Fruit fly (Drosophila melanogaster) whole organism, wandering third instar larva: Measurements from ENCODE around the gene Tango1.

Experiments used
- GATAd ChIP-seq: sonication (Bioruptor generic); optimal IDR thresholded peaks from 2 replicates; lab custom pipeline; 2016; ENCODE audit warnings: missing biosample characterization, missing genetic modification characterization
- HLH106 ChIP-seq: fragments of 200-800 bp; optimal IDR thresholded peaks from 3 replicates; lab custom pipeline; 2019; ENCODE audit warnings: missing biosample characterization, mild to moderate bottlenecking, missing genetic modification characterization, moderate library complexity
- N ChIP-seq: fragments of >200 bp; optimal IDR thresholded peaks from 2 replicates; lab custom pipeline; 2018; ENCODE audit warnings: missing biosample characterization, missing external identifiers, missing genetic modification characterization
- OdsH ChIP-seq: fragments of 200-800 bp; sonication (Bioruptor generic); optimal IDR thresholded peaks from 2 replicates; lab custom pipeline; 2016; ENCODE audit warnings: missing biosample characterization, mild to moderate bottlenecking, missing genetic modification characterization
- Vsx2 ChIP-seq: fragments of 200-300, 225-300 bp; sonication (Bioruptor generic); optimal IDR thresholded peaks from 2 replicates; lab custom pipeline; 2018; ENCODE audit warnings: missing biosample characterization, missing genetic modification characterization; ENCODE audit not compliant: partially characterized antibody
- foxo ChIP-seq, 2 experiments: fragments of 200-800 bp; sonication (Bioruptor generic); optimal IDR thresholded peaks; 2 replicates in 1 of 2; 3 replicates in 1 of 2; lab custom pipeline; 2016 to 2017; ENCODE audit warnings: missing biosample characterization in 2 of 2, missing genetic modification characterization in 2 of 2
- jim ChIP-seq: fragments of 175-275, 200-325 bp; sonication (Bioruptor generic); optimal IDR thresholded peaks from 2 replicates; lab custom pipeline; 2016; ENCODE audit warnings: missing biosample characterization, mild to moderate bottlenecking, missing genetic modification characterization
- pan ChIP-seq: fragments of >200 bp; optimal IDR thresholded peaks from 2 replicates; lab custom pipeline; 2017
- psq ChIP-seq: fragments of 200-800 bp; sonication (Bioruptor generic); optimal IDR thresholded peaks from 3 replicates; lab custom pipeline; 2017; ENCODE audit warnings: missing biosample characterization, mild to moderate bottlenecking, missing genetic modification characterization, moderate library complexity

dm6 chr2L:6622031-6622430 lies 27.2 kb upstream of the Tango1 start:
- TF ChIP-seq foxo (GFP tag; optimal IDR thresholded peaks at IDR 0.05; lab: Kevin White, UChicago), result no peak
- TF ChIP-seq OdsH, result no peak
- no peak for TF ChIP-seq N (GFP tag; lab: Kevin White, UChicago)
- no peak for TF ChIP-seq Vsx2 (GFP tag; lab: Kevin White, UChicago)
- no peak for TF ChIP-seq GATAd (GFP tag; lab: Kevin White, UChicago)
- TF ChIP-seq HLH106 (tag; lab: Kevin White, UChicago), result no peak
- no peak for TF ChIP-seq jim (GFP tag; lab: Kevin White, UChicago)
- no peak for TF ChIP-seq psq (GFP tag; lab: Kevin White, UChicago)
- TF ChIP-seq pan (lab: Kevin White, UChicago), result no peak
